Worm (Caenorhabditis elegans) whole organism, late embryonic: ENCODE data around the gene H24K24.2.

Experiments
- ama-1 ChIP-seq: fragments of 150-350 bp; optimal IDR thresholded peaks from 2 replicates; lab custom pipeline; 2014
- ceh-6 ChIP-seq: fragments of 200-800 bp; sonication (Bioruptor generic); optimal IDR thresholded peaks from 2 replicates; lab custom pipeline; 2018; ENCODE audit warnings: mild to moderate bottlenecking, missing genetic modification characterization, missing compliant biosample characterization
- pha-4 ChIP-seq: fragments of 150-350 bp; optimal IDR thresholded peaks from 2 replicates; lab custom pipeline; 2018; ENCODE audit warnings: missing biosample characterization, missing genetic modification reagents, missing genetic modification characterization
- pqm-1 ChIP-seq: sonication (generic microtip); optimal IDR thresholded peaks from 2 replicates; lab custom pipeline; 2016; ENCODE audit warnings: missing genetic modification characterization, missing compliant biosample characterization
- ref-2 ChIP-seq: sonication (generic microtip); optimal IDR thresholded peaks from 2 replicates; lab custom pipeline; 2016; ENCODE audit warnings: missing genetic modification characterization, missing compliant biosample characterization
- rnt-1 ChIP-seq: sonication (generic microtip); optimal IDR thresholded peaks from 2 replicates; lab custom pipeline; 2016; ENCODE audit warnings: missing genetic modification characterization, missing compliant biosample characterization
- tbx-7 ChIP-seq: sonication (generic microtip); optimal IDR thresholded peaks from 2 replicates; lab custom pipeline; 2016; ENCODE audit warnings: missing genotype, missing genetic modification characterization, missing compliant biosample characterization
- unc-86 ChIP-seq: sonication (generic microtip); optimal IDR thresholded peaks from 2 replicates; lab custom pipeline; 2016; ENCODE audit warnings: missing genetic modification characterization, missing compliant biosample characterization
- zip-5 ChIP-seq: sonication (generic microtip); optimal IDR thresholded peaks from 2 replicates; lab custom pipeline; 2016; ENCODE audit warnings: missing genetic modification characterization, missing compliant biosample characterization

- TF ChIP-seq ceh-6 (GFP tag; lab: Kevin White, UChicago) (no peak), tbx-7 (tag; lab: Kevin White, UChicago) (no peak), ref-2 (tag; lab: Kevin White, UChicago) (no peak), pha-4 (no peak), ama-1 (lab: Kevin White, UChicago) (no peak), unc-86 (tag; lab: Kevin White, UChicago) (no peak), pqm-1 (tag; lab: Kevin White, UChicago) (no peak), rnt-1 (tag; lab: Kevin White, UChicago) (no peak), zip-5 (no peak)
Measured at ce11 chrV:879171-879570, 38.4 kb upstream of the H24K24.2 start, which contains the start of gene srg-53.
